Fruit fly (Drosophila melanogaster) whole organism, embryonic: Measurements from ENCODE around the gene CG33181.
A peak's percentile ranks its signal among the peaks of the same experiment; 100 is the strongest.

Experiments used
- Abd-B ChIP-seq: fragments of 200-800 bp; sonication (Bioruptor generic); optimal IDR thresholded peaks from 2 replicates; lab custom pipeline; 2018; ENCODE audit warnings: missing biosample characterization, mild to moderate bottlenecking, missing genetic modification characterization, moderate library complexity
- Blimp-1 ChIP-seq: fragments of 200-800 bp; sonication (Bioruptor generic); optimal IDR thresholded peaks from 3 replicates; lab custom pipeline; 2018; ENCODE audit warnings: missing biosample characterization, missing genetic modification characterization, mild to moderate bottlenecking, moderate library complexity, missing genetic modification reagents
- Bteb2 ChIP-seq: fragments of 200-800 bp; sonication (Bioruptor generic); optimal IDR thresholded peaks from 2 replicates; lab custom pipeline; 2016; ENCODE audit warnings: missing biosample characterization, missing genetic modification characterization
- CG10654 ChIP-seq: fragments of 200-800 bp; sonication (Bioruptor generic); optimal IDR thresholded peaks from 2 replicates; lab custom pipeline; 2016; ENCODE audit warnings: missing biosample characterization, missing genetic modification characterization
- CG10979 ChIP-seq: fragments of 200-800 bp; sonication (Bioruptor generic); optimal IDR thresholded peaks from 2 replicates; lab custom pipeline; 2018; ENCODE audit warnings: missing biosample characterization, mild to moderate bottlenecking, missing genetic modification characterization, moderate library complexity
- CG11456 ChIP-seq: fragments of 200-800 bp; sonication (Bioruptor generic); IDR thresholded peaks from 3 replicates; pipeline ENCODE4 v1.3.6; 2022; ENCODE audit warnings: missing biosample characterization, missing genetic modification characterization
- CG11695 ChIP-seq: fragments of 200-800 bp; sonication (Bioruptor generic); IDR thresholded peaks from 3 replicates; pipeline ENCODE4 v1.3.6; 2022; ENCODE audit warnings: missing biosample characterization, missing genetic modification characterization
- CG11723 ChIP-seq: fragments of 200-800 bp; sonication (Bioruptor generic); optimal IDR thresholded peaks from 2 replicates; lab custom pipeline; 2017; ENCODE audit warnings: missing biosample characterization, mild to moderate bottlenecking, missing genetic modification characterization
- CG1233 ChIP-seq: fragments of 200-800 bp; sonication (Bioruptor generic); optimal IDR thresholded peaks from 4 replicates; lab custom pipeline; 2018; ENCODE audit warnings: missing biosample characterization, mild to moderate bottlenecking, missing genetic modification characterization
- CG13624 ChIP-seq: fragments of 200-800 bp; sonication (Bioruptor generic); optimal IDR thresholded peaks from 2 replicates; lab custom pipeline; 2016; ENCODE audit warnings: missing biosample characterization, missing genetic modification characterization
- CG14441 ChIP-seq: fragments of 200-800 bp; sonication (Bioruptor generic); IDR thresholded peaks from 2 replicates; pipeline ENCODE4 v1.3.6; 2022; ENCODE audit warnings: missing biosample characterization, missing genetic modification characterization
- CG15479 ChIP-seq: fragments of 200-800 bp; sonication (Bioruptor generic); optimal IDR thresholded peaks from 3 replicates; lab custom pipeline; 2019; ENCODE audit warnings: missing biosample characterization, mild to moderate bottlenecking, missing genetic modification characterization, moderate library complexity
- CG1603 ChIP-seq: fragments of 200-800 bp; sonication (Bioruptor generic); optimal IDR thresholded peaks from 2 replicates; lab custom pipeline; 2019; ENCODE audit warnings: missing biosample characterization, mild to moderate bottlenecking, missing genetic modification characterization, moderate library complexity
- CG1647 ChIP-seq: fragments of 200-800 bp; sonication (Bioruptor generic); optimal IDR thresholded peaks from 3 replicates; lab custom pipeline; 2016; ENCODE audit warnings: missing biosample characterization, missing genetic modification characterization
- CG17802 ChIP-seq: fragments of 200-800 bp; sonication (Bioruptor generic); optimal IDR thresholded peaks from 2 replicates; lab custom pipeline; 2018; ENCODE audit warnings: missing biosample characterization, mild to moderate bottlenecking, missing genetic modification characterization, moderate library complexity
- CG2120 ChIP-seq: fragments of 200-800 bp; sonication (Bioruptor generic); optimal IDR thresholded peaks from 3 replicates; lab custom pipeline; 2016; ENCODE audit warnings: missing biosample characterization, missing genetic modification characterization
- CG2875 ChIP-seq: fragments of 200-800 bp; sonication (Bioruptor generic); optimal IDR thresholded peaks from 2 replicates; lab custom pipeline; 2017; ENCODE audit warnings: missing biosample characterization, mild to moderate bottlenecking, missing genetic modification characterization, missing genetic modification reagents
- CG3281 ChIP-seq: fragments of 200-800 bp; sonication (Bioruptor generic); optimal IDR thresholded peaks from 3 replicates; lab custom pipeline; 2017; ENCODE audit warnings: missing biosample characterization, mild to moderate bottlenecking, missing genetic modification characterization
- CG4282 ChIP-seq: fragments of 200-800 bp; sonication (Bioruptor generic); optimal IDR thresholded peaks from 2 replicates; lab custom pipeline; 2016; ENCODE audit warnings: missing biosample characterization, missing genetic modification characterization
- CG4404 ChIP-seq: fragments of 200-800 bp; sonication (Bioruptor generic); IDR thresholded peaks from 2 replicates; pipeline ENCODE4 v1.3.6; 2022; ENCODE audit warnings: missing biosample characterization, missing genetic modification characterization
- CG4820 ChIP-seq: fragments of 200-800 bp; sonication (Bioruptor generic); optimal IDR thresholded peaks from 3 replicates; lab custom pipeline; 2016; ENCODE audit warnings: missing biosample characterization, missing genetic modification characterization
- CG7372 ChIP-seq: fragments of 200-800 bp; sonication (Bioruptor generic); IDR thresholded peaks from 2 replicates; pipeline ENCODE4 v1.3.6; 2022; ENCODE audit warnings: missing biosample characterization, missing genetic modification characterization
- CTCF ChIP-seq: fragments of 200-800 bp; sonication (Bioruptor generic); optimal IDR thresholded peaks from 2 replicates; lab custom pipeline; 2017; ENCODE audit warnings: missing biosample characterization, mild to moderate bottlenecking, missing genetic modification characterization, moderate library complexity
- D19B ChIP-seq: fragments of 200-800 bp; sonication (Bioruptor generic); optimal IDR thresholded peaks from 2 replicates; lab custom pipeline; 2017; ENCODE audit warnings: missing biosample characterization, mild to moderate bottlenecking, missing genetic modification characterization
- Fer1 ChIP-seq: fragments of 200-800 bp; sonication (Bioruptor generic); optimal IDR thresholded peaks from 2 replicates; lab custom pipeline; 2017; ENCODE audit warnings: missing biosample characterization, mild to moderate bottlenecking, missing genetic modification characterization
- Fer3 ChIP-seq: fragments of 200-800 bp; sonication (Bioruptor generic); optimal IDR thresholded peaks from 2 replicates; lab custom pipeline; 2018; ENCODE audit warnings: missing biosample characterization, mild to moderate bottlenecking, missing genetic modification characterization, moderate library complexity
- HmgZ ChIP-seq: fragments of 200-800 bp; sonication (Bioruptor generic); optimal IDR thresholded peaks from 2 replicates; lab custom pipeline; 2018; ENCODE audit warnings: missing biosample characterization, mild to moderate bottlenecking, missing genetic modification characterization
- Hmr ChIP-seq: fragments of 200-800 bp; sonication (Bioruptor generic); optimal IDR thresholded peaks from 3 replicates; lab custom pipeline; 2017; ENCODE audit warnings: mild to moderate bottlenecking, missing biosample characterization, missing genetic modification reagents, missing genetic modification characterization
- Kr ChIP-seq: fragments of 200-800 bp; sonication (Bioruptor generic); optimal IDR thresholded peaks from 2 replicates; lab custom pipeline; 2017; ENCODE audit warnings: missing biosample characterization, mild to moderate bottlenecking, missing genetic modification characterization
- Mes4 ChIP-seq: fragments of 200-800 bp; sonication (Bioruptor generic); optimal IDR thresholded peaks from 2 replicates; lab custom pipeline; 2016; ENCODE audit warnings: missing biosample characterization, missing genetic modification characterization
- NC2α ChIP-seq: fragments of 200-800 bp; sonication (Bioruptor generic); optimal IDR thresholded peaks from 2 replicates; lab custom pipeline; 2016; ENCODE audit warnings: missing biosample characterization, missing genetic modification characterization
- Neu2 ChIP-seq: fragments of 200-800 bp; sonication (Bioruptor generic); optimal IDR thresholded peaks from 3 replicates; lab custom pipeline; 2016; ENCODE audit warnings: missing biosample characterization, missing genetic modification characterization, borderline replicate concordance
- Scr ChIP-seq: fragments of 200-800 bp; sonication (Bioruptor generic); IDR thresholded peaks from 2 replicates; pipeline ENCODE4 v1.3.6; 2022; ENCODE audit warnings: missing biosample characterization, missing genetic modification characterization; ENCODE audit not compliant: partially characterized antibody
- Trl ChIP-seq, 3 experiments: fragments of >200 bp in 2 of 3; fragments of 200-800 bp in 1 of 3; sonication (Bioruptor generic) in 1 of 3; optimal IDR thresholded peaks; 2 replicates in 1 of 3; 3 replicates in 2 of 3; lab custom pipeline; 2016 to 2017; ENCODE audit warnings: missing biosample characterization in 1 of 3, missing genetic modification characterization in 1 of 3
- Xrp1 ChIP-seq: fragments of 200-800 bp; sonication (Bioruptor generic); IDR thresholded peaks from 2 replicates; pipeline ENCODE4 v1.3.6; 2022; ENCODE audit warnings: missing biosample characterization, missing genetic modification characterization
- ase ChIP-seq: fragments of 200-800 bp; sonication (Bioruptor generic); IDR thresholded peaks from 3 replicates; pipeline ENCODE4 v1.3.6; 2022; ENCODE audit warnings: missing biosample characterization, missing genetic modification characterization
- bbx ChIP-seq: fragments of 200-800 bp; sonication (Bioruptor generic); IDR thresholded peaks from 2 replicates; pipeline ENCODE4 v1.3.6; 2022; ENCODE audit warnings: missing biosample characterization, missing genetic modification characterization; ENCODE audit not compliant: partially characterized antibody
- ci ChIP-seq: fragments of 200-800 bp; sonication (Bioruptor generic); IDR thresholded peaks from 3 replicates; pipeline ENCODE4 v1.3.6; 2022; ENCODE audit warnings: missing biosample characterization, missing genetic modification characterization
- cwo ChIP-seq: fragments of 200-800 bp; sonication (Bioruptor generic); optimal IDR thresholded peaks from 3 replicates; lab custom pipeline; 2017; ENCODE audit warnings: missing biosample characterization, missing genetic modification characterization, mild to moderate bottlenecking, moderate library complexity, missing genetic modification reagents
- da ChIP-seq: fragments of 200-800 bp; sonication (Bioruptor generic); optimal IDR thresholded peaks from 2 replicates; lab custom pipeline; 2016; ENCODE audit warnings: missing biosample characterization, missing genetic modification characterization
- dan ChIP-seq: fragments of 200-800 bp; sonication (Bioruptor generic); IDR thresholded peaks from 2 replicates; pipeline ENCODE4 v1.3.6; 2022; ENCODE audit warnings: missing biosample characterization, missing genetic modification characterization
- ftz-f1 ChIP-seq: fragments of 200-800 bp; sonication (Bioruptor generic); optimal IDR thresholded peaks from 2 replicates; lab custom pipeline; 2016; ENCODE audit warnings: missing biosample characterization, missing genetic modification characterization
- lov ChIP-seq, 2 experiments: fragments of 200-800 bp in 1 of 2; fragments of >200 bp in 1 of 2; sonication (Bioruptor generic) in 1 of 2; IDR thresholded peaks in 1 of 2; optimal IDR thresholded peaks in 1 of 2; 2 replicates in 1 of 2; 3 replicates in 1 of 2; pipeline versions ENCODE4 v1.3.6 to Lab custom; 2017 to 2022; ENCODE audit warnings: missing biosample characterization in 1 of 2, missing genetic modification characterization in 1 of 2
- p53 ChIP-seq: fragments of 200-800 bp; sonication (Bioruptor generic); optimal IDR thresholded peaks from 2 replicates; lab custom pipeline; 2016; ENCODE audit warnings: missing biosample characterization, missing genetic modification characterization
- pfk ChIP-seq: fragments of 200-800 bp; sonication (Bioruptor generic); optimal IDR thresholded peaks from 2 replicates; lab custom pipeline; 2018; ENCODE audit warnings: missing biosample characterization, mild to moderate bottlenecking, missing genetic modification characterization, moderate library complexity
- pum ChIP-seq: fragments of 200-800 bp; sonication (Bioruptor generic); optimal IDR thresholded peaks from 2 replicates; lab custom pipeline; 2016; ENCODE audit warnings: missing biosample characterization, missing genetic modification characterization
- schlank ChIP-seq: fragments of 200-800 bp; sonication (Bioruptor generic); optimal IDR thresholded peaks from 2 replicates; lab custom pipeline; 2018; ENCODE audit warnings: missing biosample characterization, mild to moderate bottlenecking, missing genetic modification characterization
- scrt ChIP-seq: fragments of 200-800 bp; sonication (Bioruptor generic); optimal IDR thresholded peaks from 2 replicates; lab custom pipeline; 2018; ENCODE audit warnings: missing biosample characterization, mild to moderate bottlenecking, missing genetic modification characterization, moderate library complexity
- so ChIP-seq: fragments of 200-800 bp; sonication (Bioruptor generic); IDR thresholded peaks from 3 replicates; pipeline ENCODE4 v1.3.6; 2022; ENCODE audit warnings: missing biosample characterization, missing genetic modification characterization
- tx ChIP-seq: fragments of 200-800 bp; sonication (Bioruptor generic); optimal IDR thresholded peaks from 2 replicates; lab custom pipeline; 2016; ENCODE audit warnings: missing biosample characterization, missing genetic modification characterization

CG33181 gene

dm6 chrX:8538182-8538581, 49.0 kb downstream of the CG33181 start (continued):
- TF ChIP-seq Trl (optimal IDR thresholded peaks at IDR 0.05; lab: Kevin White, UChicago) (no peak), Trl (GFP tag; optimal IDR thresholded peaks at IDR 0.05; lab: Kevin White, UChicago) (peak; percentile 34), CG4282 (GFP tag; lab: Kevin White, UChicago) (no peak), p53 (GFP tag; lab: Kevin White, UChicago) (no peak), HmgZ (tag; lab: Kevin White, UChicago) (peak; percentile 18), ase (GFP tag; lab: Robert Waterston, UW) (0 out of 3 replicates have a peak, but pooled peaks have one; percentile 38), ftz-f1 (GFP tag; lab: Kevin White, UChicago) (no peak), CG17802 (tag; lab: Kevin White, UChicago) (peak; percentile 18), pum (GFP tag; lab: Kevin White, UChicago) (peak; percentile 58), CG13624 (peak; percentile 16), Bteb2 (GFP tag; lab: Kevin White, UChicago) (peak; percentile 8), CG2875 (GFP tag; lab: Kevin White, UChicago) (peak; percentile 18), so (GFP tag; lab: Robert Waterston, UW) (peak; percentile 75; the same call in 1 of the 3 replicates), CG3281 (peak; percentile 53), NC2α (no peak), lov (optimal IDR thresholded peaks at IDR 0.05; lab: Kevin White, UChicago) (no peak), lov (GFP tag; IDR thresholded peaks at IDR 0.05; lab: Robert Waterston, UW) (0 out of 3 replicates have a peak, but pooled peaks have one; percentile 54), CG1603 (tag; lab: Kevin White, UChicago) (peak; percentile 80), cwo (GFP tag; lab: Kevin White, UChicago) (peak; percentile 42), CG14441 (GFP tag; lab: Robert Waterston, UW) (peak; percentile 64), da (no peak), Fer1 (peak; percentile 68), schlank (tag; lab: Kevin White, UChicago) (no peak), Xrp1 (GFP tag; lab: Robert Waterston, UW) (peak; percentile 77; the same call in 1 of the 2 replicates), CG10654 (GFP tag; lab: Kevin White, UChicago) (peak; percentile 34), CTCF (no peak), CG4820 (GFP tag; lab: Kevin White, UChicago) (peak; percentile 63), CG2120 (GFP tag; lab: Kevin White, UChicago) (peak; percentile 61), bbx (no peak), dan (GFP tag; lab: Robert Waterston, UW) (no peak), CG1647 (GFP tag; lab: Kevin White, UChicago) (no peak), ci (GFP tag; lab: Robert Waterston, UW) (peak; percentile 78), CG1233 (peak; percentile 58), tx (GFP tag; lab: Kevin White, UChicago) (no peak), Blimp-1 (GFP tag; lab: Kevin White, UChicago) (peak; percentile 74), CG7372 (GFP tag; lab: Robert Waterston, UW) (no peak), Abd-B (GFP tag; lab: Kevin White, UChicago) (peak; percentile 39), Neu2 (GFP tag; lab: Kevin White, UChicago) (no peak), pfk (GFP tag; lab: Kevin White, UChicago) (no peak), scrt (GFP tag; lab: Kevin White, UChicago) (peak; percentile 33), CG11695 (GFP tag; lab: Robert Waterston, UW) (peak; percentile 50; the same call in 1 of the 3 replicates), CG4404 (peak; percentile 26; the same call in 1 of the 2 replicates), CG11456 (peak; percentile 66; the same call in 1 of the 3 replicates), CG11723 (GFP tag; lab: Kevin White, UChicago) (peak; percentile 17), Mes4 (GFP tag; lab: Kevin White, UChicago) (peak; percentile 12), Hmr (GFP tag; lab: Kevin White, UChicago) (peak; percentile 54), CG15479 (GFP tag; lab: Kevin White, UChicago) (no peak), Scr (GFP tag; lab: Robert Waterston, UW) (no peak), D19B (no peak), Kr (GFP tag; lab: Kevin White, UChicago) (no peak), Fer3 (tag; lab: Kevin White, UChicago) (peak; percentile 61), CG10979 (peak; percentile 71)
